Fruit fly (Drosophila melanogaster): ENCODE measurements around the gene unk.
A peak's percentile ranks its signal among the peaks of the same experiment; 100 is the strongest.

DNA sequence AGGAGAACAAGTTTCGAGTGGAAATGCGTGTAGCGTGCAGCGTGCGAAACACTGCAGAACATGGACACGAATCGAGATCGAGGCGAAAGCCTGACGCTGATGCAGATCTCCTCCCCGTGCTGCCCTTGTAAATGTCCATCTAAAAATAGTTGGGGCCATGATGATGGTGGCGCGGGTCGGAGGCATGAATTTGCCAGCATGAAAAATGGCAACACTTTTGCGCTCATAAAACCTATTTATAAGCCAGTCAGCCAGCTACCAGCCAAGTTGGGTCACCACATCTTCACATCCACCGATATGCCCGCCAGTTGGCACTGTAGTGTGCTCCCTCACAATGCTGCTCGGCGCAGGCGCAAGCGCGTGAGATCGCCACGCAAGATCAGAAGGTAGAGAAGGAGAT, 9.2 kb downstream of the unk start:
- TF ChIP-seq dl (GFP tag; optimal IDR thresholded peaks at IDR 0.05; ENCODE audit: insufficient read depth in 1 of 2, partially characterized antibody in 2 of 2), result no peak
- peak; percentile 55 for TF ChIP-seq Sp1 (GFP tag; optimal IDR thresholded peaks at IDR 0.05)
- peak; percentile 21 for TF ChIP-seq Myc (optimal IDR thresholded peaks at IDR 0.05)
- no peak for TF ChIP-seq brk (GFP tag; optimal IDR thresholded peaks at IDR 0.05)
- no peak for TF ChIP-seq usp (GFP tag; optimal IDR thresholded peaks at IDR 0.05)
